Fruit fly (Drosophila melanogaster) whole organism, prepupa: ENCODE data around the gene CG12506.

Source experiments
- Blimp-1 ChIP-seq: fragments of 200-800 bp; sonication (Bioruptor generic); optimal IDR thresholded peaks from 3 replicates; lab custom pipeline; 2017; ENCODE audit warnings: missing biosample characterization, missing genetic modification characterization, mild to moderate bottlenecking, moderate library complexity, missing genetic modification reagents
- CG10631 ChIP-seq: fragments of 200-800 bp; sonication (Bioruptor generic); optimal IDR thresholded peaks from 2 replicates; lab custom pipeline; 2016; ENCODE audit warnings: missing biosample characterization, missing genetic modification characterization
- CG10669 ChIP-seq: fragments of 200-800 bp; sonication (Bioruptor generic); optimal IDR thresholded peaks from 3 replicates; lab custom pipeline; 2018; ENCODE audit warnings: missing biosample characterization, mild to moderate bottlenecking, missing genetic modification characterization, moderate library complexity
- CG11294 ChIP-seq: fragments of 200-800 bp; sonication (Bioruptor generic); IDR thresholded peaks from 2 replicates; pipeline ENCODE4 v1.3.6; 2022; ENCODE audit warnings: missing biosample characterization, missing genetic modification characterization
- CG11762 ChIP-seq: fragments of 200-800 bp; sonication (Bioruptor generic); optimal IDR thresholded peaks from 3 replicates; lab custom pipeline; 2016; ENCODE audit warnings: missing biosample characterization, missing genetic modification characterization; ENCODE audit not compliant: insufficient read depth
- CG15336 ChIP-seq: fragments of 200-800 bp; sonication (Bioruptor generic); IDR thresholded peaks from 2 replicates; pipeline ENCODE4 v1.3.6; 2022; ENCODE audit warnings: missing biosample characterization, missing genetic modification characterization
- CG1621 ChIP-seq: fragments of 200-800 bp; sonication (Bioruptor generic); optimal IDR thresholded peaks from 3 replicates; lab custom pipeline; 2018; ENCODE audit warnings: missing biosample characterization, mild to moderate bottlenecking, missing genetic modification characterization
- CG16779 ChIP-seq: fragments of 200-800 bp; sonication (Bioruptor generic); optimal IDR thresholded peaks from 3 replicates; lab custom pipeline; 2017; ENCODE audit warnings: missing biosample characterization, mild to moderate bottlenecking, missing genetic modification characterization
- CG3032 ChIP-seq: fragments of 200-800 bp; optimal IDR thresholded peaks from 2 replicates; lab custom pipeline; 2019; ENCODE audit warnings: missing biosample characterization, mild to moderate bottlenecking, missing genetic modification characterization, moderate library complexity
- CG31627 ChIP-seq: fragments of 200-800 bp; sonication (Bioruptor generic); optimal IDR thresholded peaks from 3 replicates; lab custom pipeline; 2016; ENCODE audit warnings: missing biosample characterization, missing genetic modification characterization
- CG3919 ChIP-seq: fragments of 200-800 bp; sonication (Bioruptor generic); optimal IDR thresholded peaks from 3 replicates; lab custom pipeline; 2016; ENCODE audit warnings: missing biosample characterization, missing genetic modification characterization
- CG4318 ChIP-seq: fragments of 200-800 bp; sonication (Bioruptor generic); optimal IDR thresholded peaks from 3 replicates; lab custom pipeline; 2017; ENCODE audit warnings: missing biosample characterization, mild to moderate bottlenecking, missing genetic modification characterization
- CG6163 ChIP-seq: fragments of 200-800 bp; sonication (Bioruptor generic); IDR thresholded peaks from 3 replicates; pipeline ENCODE4 v1.3.6; 2022; ENCODE audit warnings: missing biosample characterization, missing genetic modification characterization
- CG6276 ChIP-seq: fragments of 200-800 bp; sonication (Bioruptor generic); optimal IDR thresholded peaks from 2 replicates; lab custom pipeline; 2017; ENCODE audit warnings: missing biosample characterization, mild to moderate bottlenecking, missing genetic modification characterization
- CG6792 ChIP-seq: fragments of 200-800 bp; sonication (Bioruptor generic); optimal IDR thresholded peaks from 3 replicates; lab custom pipeline; 2016; ENCODE audit warnings: missing biosample characterization, missing genetic modification characterization
- CG6808 ChIP-seq: fragments of 200-800 bp; sonication (Bioruptor generic); optimal IDR thresholded peaks from 3 replicates; lab custom pipeline; 2017; ENCODE audit warnings: missing biosample characterization, missing genetic modification characterization, mild to moderate bottlenecking, moderate library complexity, missing genetic modification reagents
- CG6854 ChIP-seq: fragments of 200-800 bp; sonication (Bioruptor generic); optimal IDR thresholded peaks from 2 replicates; lab custom pipeline; 2017; ENCODE audit warnings: missing biosample characterization, mild to moderate bottlenecking, missing genetic modification characterization
- CG7368 ChIP-seq: fragments of 200-800 bp; sonication (Bioruptor generic); optimal IDR thresholded peaks from 3 replicates; lab custom pipeline; 2016; ENCODE audit warnings: missing biosample characterization, missing genetic modification characterization
- CG8319 ChIP-seq: fragments of 200-800 bp; sonication (Bioruptor generic); optimal IDR thresholded peaks from 3 replicates; lab custom pipeline; 2016; ENCODE audit warnings: missing biosample characterization, missing genetic modification characterization
- CG8632 ChIP-seq: fragments of 200-800 bp; sonication (Bioruptor generic); optimal IDR thresholded peaks from 3 replicates; lab custom pipeline; 2016; ENCODE audit warnings: missing biosample characterization, missing genetic modification characterization
- Eip78C ChIP-seq: fragments of 200-800 bp; sonication (Bioruptor generic); peaks from one replicate; lab custom pipeline; 2016; ENCODE audit warnings: missing biosample characterization, missing genetic modification characterization
- Eip93F ChIP-seq: fragments of 200-800 bp; sonication (Bioruptor generic); optimal IDR thresholded peaks from 2 replicates; lab custom pipeline; 2016; ENCODE audit warnings: missing biosample characterization, mild to moderate bottlenecking, missing genetic modification characterization
- Ets96B ChIP-seq: fragments of 200-800 bp; optimal IDR thresholded peaks from 2 replicates; lab custom pipeline; 2019; ENCODE audit warnings: missing biosample characterization, mild to moderate bottlenecking, missing genetic modification characterization, moderate library complexity
- Gug ChIP-seq: fragments of 200-800 bp; sonication (Bioruptor generic); IDR thresholded peaks from 2 replicates; pipeline ENCODE4 v1.3.6; 2022; ENCODE audit warnings: missing biosample characterization, missing genetic modification characterization
- Hr38 ChIP-seq: sonication (Bioruptor generic); optimal IDR thresholded peaks from 2 replicates; lab custom pipeline; 2016; ENCODE audit warnings: missing biosample characterization, missing genetic modification characterization
- Hr39 ChIP-seq: fragments of 200-800 bp; sonication (Bioruptor generic); optimal IDR thresholded peaks from 2 replicates; lab custom pipeline; 2016; ENCODE audit warnings: missing biosample characterization, missing genetic modification characterization
- Hr4 ChIP-seq: fragments of 200-800 bp; sonication (Bioruptor generic); optimal IDR thresholded peaks from 3 replicates; lab custom pipeline; 2016; ENCODE audit warnings: missing biosample characterization, missing genetic modification characterization
- Lpt ChIP-seq: fragments of 200-800 bp; sonication (Bioruptor generic); optimal IDR thresholded peaks from 3 replicates; lab custom pipeline; 2016; ENCODE audit warnings: missing biosample characterization, missing genetic modification characterization
- Met ChIP-seq: fragments of 200-800 bp; sonication (Bioruptor generic); optimal IDR thresholded peaks from 3 replicates; lab custom pipeline; 2016; ENCODE audit warnings: missing biosample characterization, missing genetic modification characterization
- Smox ChIP-seq: fragments of 200-800 bp; sonication (Bioruptor generic); optimal IDR thresholded peaks from 3 replicates; lab custom pipeline; 2016; ENCODE audit warnings: missing biosample characterization, missing genetic modification characterization
- Sox102F ChIP-seq: fragments of 200-800 bp; sonication (Bioruptor generic); optimal IDR thresholded peaks from 2 replicates; lab custom pipeline; 2016; ENCODE audit warnings: missing biosample characterization, mild to moderate bottlenecking, missing genetic modification characterization
- Sox14 ChIP-seq: fragments of 200-800 bp; sonication (Bioruptor generic); optimal IDR thresholded peaks from 3 replicates; lab custom pipeline; 2016; ENCODE audit warnings: missing biosample characterization, missing genetic modification characterization
- Sox15 ChIP-seq: fragments of 200-800 bp; sonication (Bioruptor generic); optimal IDR thresholded peaks from 3 replicates; lab custom pipeline; 2016; ENCODE audit warnings: missing biosample characterization, missing genetic modification characterization
- acj6 ChIP-seq: fragments of 200-800 bp; sonication (Bioruptor generic); optimal IDR thresholded peaks from 3 replicates; lab custom pipeline; 2016; ENCODE audit warnings: missing biosample characterization, missing genetic modification characterization
- cyc ChIP-seq: fragments of 200-800 bp; sonication (Bioruptor generic); optimal IDR thresholded peaks from 3 replicates; lab custom pipeline; 2016; ENCODE audit warnings: missing biosample characterization, missing genetic modification characterization
- dac ChIP-seq: fragments of 200-800 bp; sonication (Bioruptor generic); optimal IDR thresholded peaks from 2 replicates; lab custom pipeline; 2017; ENCODE audit warnings: missing biosample characterization, mild to moderate bottlenecking, missing genetic modification characterization
- dsx ChIP-seq: fragments of 200-800 bp; optimal IDR thresholded peaks from 3 replicates; lab custom pipeline; 2019; ENCODE audit warnings: missing biosample characterization, mild to moderate bottlenecking, missing genetic modification characterization, moderate library complexity; ENCODE audit not compliant: poor library complexity, severe bottlenecking
- eg ChIP-seq: fragments of 200-800 bp; sonication (Bioruptor generic); IDR thresholded peaks from 3 replicates; pipeline ENCODE4 v1.3.6; 2022; ENCODE audit warnings: missing biosample characterization, missing genetic modification characterization
- esn ChIP-seq: fragments of 200-800 bp; sonication (Bioruptor generic); optimal IDR thresholded peaks from 2 replicates; lab custom pipeline; 2016; ENCODE audit warnings: missing biosample characterization, mild to moderate bottlenecking, missing genetic modification characterization, moderate library complexity
- fd59A ChIP-seq: fragments of 200-800 bp; sonication (Bioruptor generic); optimal IDR thresholded peaks from 2 replicates; lab custom pipeline; 2017; ENCODE audit warnings: missing biosample characterization, mild to moderate bottlenecking, missing genetic modification characterization, missing genetic modification reagents
- fd85E ChIP-seq: fragments of 200-800 bp; sonication (Bioruptor generic); optimal IDR thresholded peaks from 3 replicates; lab custom pipeline; 2016; ENCODE audit warnings: missing biosample characterization, missing genetic modification characterization
- fkh ChIP-seq: fragments of 200-800 bp; sonication (Bioruptor generic); optimal IDR thresholded peaks from 3 replicates; lab custom pipeline; 2017; ENCODE audit warnings: missing biosample characterization, mild to moderate bottlenecking, missing genetic modification characterization, moderate library complexity
- lz ChIP-seq: fragments of 200-800 bp; sonication (Bioruptor generic); optimal IDR thresholded peaks from 3 replicates; lab custom pipeline; 2016; ENCODE audit warnings: missing biosample characterization, missing genetic modification characterization
- net ChIP-seq: fragments of 200-800 bp; sonication (Bioruptor generic); optimal IDR thresholded peaks from 3 replicates; lab custom pipeline; 2016; ENCODE audit warnings: missing biosample characterization, missing genetic modification characterization
- pdm3 ChIP-seq: fragments of 200-800 bp; sonication (Bioruptor generic); optimal IDR thresholded peaks from 3 replicates; lab custom pipeline; 2016; ENCODE audit warnings: missing biosample characterization, missing genetic modification characterization
- salr ChIP-seq, 2 experiments: fragments of 200-800 bp; sonication (Bioruptor generic); optimal IDR thresholded peaks; 3 replicates each; lab custom pipeline; 2016 to 2018; ENCODE audit warnings: missing biosample characterization in 2 of 2, missing genetic modification characterization in 2 of 2, mild to moderate bottlenecking in 1 of 2
- spab ChIP-seq: fragments of 200-800 bp; sonication (Bioruptor generic); optimal IDR thresholded peaks from 2 replicates; lab custom pipeline; 2017; ENCODE audit warnings: missing biosample characterization, mild to moderate bottlenecking, missing genetic modification characterization, missing genetic modification reagents
- ss ChIP-seq, 2 experiments: fragments of 200-800 bp; sonication (Bioruptor generic); optimal IDR thresholded peaks; 2 replicates in 1 of 2; 3 replicates in 1 of 2; lab custom pipeline; 2017 to 2018; ENCODE audit warnings: mild to moderate bottlenecking in 2 of 2, missing biosample characterization in 2 of 2, missing genetic modification characterization in 2 of 2, moderate library complexity in 1 of 2
- topi ChIP-seq: fragments of 200-800 bp; sonication (Bioruptor generic); optimal IDR thresholded peaks from 3 replicates; lab custom pipeline; 2016; ENCODE audit warnings: missing biosample characterization, missing genetic modification characterization
- vri ChIP-seq: fragments of 200-800 bp; sonication (Bioruptor generic); optimal IDR thresholded peaks from 3 replicates; lab custom pipeline; 2016; ENCODE audit warnings: missing biosample characterization, mild to moderate bottlenecking, missing genetic modification characterization

Gene CG12506

dm6 chr2L:819315-820032 lies 46.1 kb downstream of the CG12506 start, which contains the start of the genes PGAP2 and Clp:
PGAP2 (minus strand) TSS chr2L:819508.
Clp (plus strand) TSS chr2L:819964.
- TF ChIP-seq ss (GFP tag; optimal IDR thresholded peaks at IDR 0.05; lab: Kevin White, UChicago): peak in 1 of 2 experiments; percentile 48
- TF ChIP-seq CG11294 (GFP tag; lab: Robert Waterston, UW): no peak; the same call in 1 of the 2 replicates
- TF ChIP-seq esn (GFP tag; lab: Kevin White, UChicago): peak; percentile 80
- TF ChIP-seq Blimp-1: peak; percentile 3
- peak; percentile 50 for TF ChIP-seq Gug (GFP tag; lab: Robert Waterston, UW)
- no peak for TF ChIP-seq CG8319
- peak; percentile 71 for TF ChIP-seq CG31627
- TF ChIP-seq dsx (GFP tag; lab: Kevin White, UChicago): no peak
- TF ChIP-seq Hr4 (GFP tag; lab: Kevin White, UChicago): no peak
- peak; percentile 71 for TF ChIP-seq acj6 (GFP tag; lab: Kevin White, UChicago)
- peak; percentile 46 for TF ChIP-seq CG7368 (GFP tag; lab: Kevin White, UChicago)
- peak; percentile 12 for TF ChIP-seq spab (GFP tag; lab: Kevin White, UChicago)
- peak; percentile 57 for TF ChIP-seq Sox15 (GFP tag; lab: Kevin White, UChicago)
- peak; percentile 76 for TF ChIP-seq lz
- no peak for TF ChIP-seq dac (GFP tag; lab: Kevin White, UChicago)
- TF ChIP-seq Sox14 (GFP tag; lab: Kevin White, UChicago): peak; percentile 64
- TF ChIP-seq fd85E (GFP tag; lab: Kevin White, UChicago): no peak
- no peak for TF ChIP-seq CG10631 (GFP tag; lab: Kevin White, UChicago)
- TF ChIP-seq Hr38 (GFP tag; lab: Kevin White, UChicago): no peak
- no peak for TF ChIP-seq Smox (GFP tag; lab: Kevin White, UChicago)
- no peak for TF ChIP-seq CG1621 (tag; lab: Kevin White, UChicago)
- peak; percentile 1 for TF ChIP-seq CG6854 (GFP tag; lab: Kevin White, UChicago)
- peak; percentile 57 for TF ChIP-seq CG10669 (GFP tag; lab: Kevin White, UChicago)
- TF ChIP-seq CG4318 (GFP tag; lab: Kevin White, UChicago): no peak
- TF ChIP-seq CG8632: peak; percentile 41
- TF ChIP-seq salr (GFP tag; optimal IDR thresholded peaks at IDR 0.05; lab: Kevin White, UChicago): peak in 1 of 2 experiments; percentile 14
- TF ChIP-seq CG3032 (tag; lab: Kevin White, UChicago): peak; percentile 74
- no peak for TF ChIP-seq Met (GFP tag; lab: Kevin White, UChicago)
- peak; percentile 63 for TF ChIP-seq Eip93F (GFP tag; lab: Kevin White, UChicago)
- TF ChIP-seq pdm3 (GFP tag; lab: Kevin White, UChicago): no peak
- peak; percentile 64 for TF ChIP-seq Hr39 (GFP tag; lab: Kevin White, UChicago)
- TF ChIP-seq fkh (GFP tag; lab: Kevin White, UChicago): peak; percentile 84
- peak; percentile 2 for TF ChIP-seq CG6808 (GFP tag; lab: Kevin White, UChicago)
- no peak for TF ChIP-seq vri
- TF ChIP-seq cyc (GFP tag; lab: Kevin White, UChicago): peak; percentile 64
- TF ChIP-seq Eip78C (GFP tag; lab: Kevin White, UChicago): peak; percentile 90
- peak; percentile 71 for TF ChIP-seq eg (GFP tag; lab: Robert Waterston, UW)
- peak; percentile 44 for TF ChIP-seq CG3919
- peak; percentile 69 for TF ChIP-seq Ets96B (tag; lab: Kevin White, UChicago)
- peak; percentile 50 for TF ChIP-seq CG6792
- peak; percentile 43; the same call in 1 of the 2 replicates for TF ChIP-seq CG15336 (GFP tag; lab: Robert Waterston, UW)
- peak; percentile 45 for TF ChIP-seq CG11762 (GFP tag; lab: Kevin White, UChicago)
- peak; percentile 69 for TF ChIP-seq CG6163 (GFP tag; lab: Robert Waterston, UW)
- peak; percentile 13 for TF ChIP-seq Lpt (GFP tag; lab: Kevin White, UChicago)
- no peak for TF ChIP-seq CG6276 (GFP tag; lab: Kevin White, UChicago)
- TF ChIP-seq topi (GFP tag; lab: Kevin White, UChicago): no peak
- TF ChIP-seq Sox102F: no peak
- no peak for TF ChIP-seq net (GFP tag; lab: Kevin White, UChicago)
- TF ChIP-seq fd59A: peak; percentile 51
- no peak for TF ChIP-seq CG16779 (tag; lab: Kevin White, UChicago)
